Worm (Caenorhabditis elegans): ENCODE results near the gene srh-47.

Gene srh-47

ce11 chrV:11251798-11252197 lies 48.6 kb downstream of the srh-47 start:
- TF ChIP-seq daf-19 (GFP tag; conservative IDR thresholded peaks at IDR 0.05), result no peak
- peak in 1 of 2 experiments; percentile 95 for TF ChIP-seq unc-62 (GFP tag; optimal IDR thresholded peaks at IDR 0.05 in 1 of 2)
- TF ChIP-seq unc-62 (tag; optimal IDR thresholded peaks at IDR 0.05), result no peak

ce11 chrV:11250735-11251134 lies 49.7 kb downstream of the srh-47 start, which contains the start of gene T19B10.12:
T19B10.12 (plus strand) TSS chrV:11251035.
- TF ChIP-seq T20F7.1 (GFP tag; optimal IDR thresholded peaks at IDR 0.05) (no peak), pha-4 (GFP tag; IDR thresholded peaks at IDR 0.05) (no peak), pha-4 (tag; optimal IDR thresholded peaks at IDR 0.05) (no peak), aha-1 (tag) (peak; percentile 27)
